Fruit fly (Drosophila melanogaster) whole organism, embryonic: ENCODE measurements around the gene CG7276.

ENCODE experiments used
- Adf1 ChIP-seq: fragments of 200-800 bp; sonication (Bioruptor generic); IDR thresholded peaks from 2 replicates; pipeline ENCODE4 v1.3.6; 2022; ENCODE audit warnings: missing biosample characterization, missing genetic modification characterization
- CG10147 ChIP-seq: fragments of 200-800 bp; sonication (Bioruptor generic); optimal IDR thresholded peaks from 2 replicates; lab custom pipeline; 2019; ENCODE audit warnings: missing biosample characterization, mild to moderate bottlenecking, missing genetic modification characterization, moderate library complexity
- CG10959 ChIP-seq: fragments of 200-800 bp; sonication (Bioruptor generic); IDR thresholded peaks from 2 replicates; pipeline ENCODE4 v1.3.6; 2022; ENCODE audit warnings: missing biosample characterization, missing genetic modification characterization
- CG11504 ChIP-seq: fragments of 200-800 bp; sonication (Bioruptor generic); optimal IDR thresholded peaks from 3 replicates; lab custom pipeline; 2019; ENCODE audit warnings: missing biosample characterization, mild to moderate bottlenecking, missing genetic modification characterization, moderate library complexity
- CG11695 ChIP-seq: fragments of 200-800 bp; sonication (Bioruptor generic); IDR thresholded peaks from 3 replicates; pipeline ENCODE4 v1.3.6; 2022; ENCODE audit warnings: missing biosample characterization, missing genetic modification characterization
- CG13287 ChIP-seq: fragments of 200-800 bp; sonication (Bioruptor generic); IDR thresholded peaks from 2 replicates; pipeline ENCODE4 v1.3.6; 2022; ENCODE audit warnings: missing biosample characterization, missing genetic modification characterization; ENCODE audit not compliant: partially characterized antibody
- CG3065 ChIP-seq: fragments of 200-800 bp; sonication (Bioruptor generic); optimal IDR thresholded peaks from 2 replicates; lab custom pipeline; 2016; ENCODE audit warnings: missing biosample characterization, missing genetic modification characterization
- CG31224 ChIP-seq: fragments of 200-800 bp; sonication (Bioruptor generic); IDR thresholded peaks from 2 replicates; pipeline ENCODE4 v1.3.6; 2022; ENCODE audit warnings: missing biosample characterization, missing genetic modification characterization
- CG34376 ChIP-seq: fragments of 200-800 bp; sonication (Bioruptor generic); optimal IDR thresholded peaks from 2 replicates; lab custom pipeline; 2018; ENCODE audit warnings: missing biosample characterization, mild to moderate bottlenecking, missing genetic modification characterization
- CG8359 ChIP-seq: fragments of 200-800 bp; sonication (Bioruptor generic); optimal IDR thresholded peaks from 2 replicates; lab custom pipeline; 2017; ENCODE audit warnings: missing biosample characterization, mild to moderate bottlenecking, missing genetic modification characterization, borderline replicate concordance
- CG8388 ChIP-seq: fragments of 200-800 bp; sonication (Bioruptor generic); optimal IDR thresholded peaks from 2 replicates; lab custom pipeline; 2019; ENCODE audit warnings: missing biosample characterization, mild to moderate bottlenecking, missing genetic modification characterization, moderate library complexity
- CG8944 ChIP-seq: fragments of 200-800 bp; sonication (Bioruptor generic); optimal IDR thresholded peaks from 3 replicates; lab custom pipeline; 2016; ENCODE audit warnings: missing biosample characterization, missing genetic modification characterization
- D ChIP-seq, 2 experiments: fragments of 200-800 bp in 1 of 2; fragments of >200 bp in 1 of 2; sonication (Bioruptor generic) in 1 of 2; optimal IDR thresholded peaks; 2 replicates in 1 of 2; 3 replicates in 1 of 2; lab custom pipeline; 2017; ENCODE audit warnings: mild to moderate bottlenecking in 1 of 2, missing biosample characterization in 1 of 2, missing genetic modification characterization in 1 of 2, missing genetic modification reagents in 1 of 2
- Fer2 ChIP-seq: fragments of 200-800 bp; sonication (Bioruptor generic); optimal IDR thresholded peaks from 2 replicates; lab custom pipeline; 2018; ENCODE audit warnings: missing biosample characterization, mild to moderate bottlenecking, missing genetic modification characterization, moderate library complexity
- Fer3 ChIP-seq: fragments of 200-800 bp; sonication (Bioruptor generic); optimal IDR thresholded peaks from 2 replicates; lab custom pipeline; 2018; ENCODE audit warnings: missing biosample characterization, mild to moderate bottlenecking, missing genetic modification characterization, moderate library complexity
- GATAe ChIP-seq: fragments of 200-800 bp; sonication (Bioruptor generic); conservative IDR thresholded peaks from 2 replicates; pipeline ENCODE4 v1.3.6; 2022; ENCODE audit warnings: missing biosample characterization, missing genetic modification characterization
- Hand ChIP-seq: fragments of 200-800 bp; sonication (Bioruptor generic); optimal IDR thresholded peaks from 2 replicates; lab custom pipeline; 2017; ENCODE audit warnings: mild to moderate bottlenecking, missing biosample characterization, missing genetic modification reagents, missing genetic modification characterization
- Hmx ChIP-seq: fragments of 200-800 bp; sonication (Bioruptor generic); optimal IDR thresholded peaks from 2 replicates; lab custom pipeline; 2016; ENCODE audit warnings: missing biosample characterization, missing genetic modification characterization
- Hsf ChIP-seq: fragments of 200-800 bp; sonication (Bioruptor generic); optimal IDR thresholded peaks from 3 replicates; lab custom pipeline; 2016; ENCODE audit warnings: missing biosample characterization, missing genetic modification characterization
- MTF-1 ChIP-seq: fragments of 200-800 bp; sonication (Bioruptor generic); optimal IDR thresholded peaks from 2 replicates; lab custom pipeline; 2018; ENCODE audit warnings: missing biosample characterization, mild to moderate bottlenecking, missing genetic modification characterization, borderline replicate concordance
- Mes4 ChIP-seq: fragments of 200-800 bp; sonication (Bioruptor generic); optimal IDR thresholded peaks from 2 replicates; lab custom pipeline; 2016; ENCODE audit warnings: missing biosample characterization, missing genetic modification characterization
- NC2β ChIP-seq: fragments of 200-800 bp; sonication (Bioruptor generic); optimal IDR thresholded peaks from 2 replicates; lab custom pipeline; 2016; ENCODE audit warnings: missing biosample characterization, missing genetic modification characterization
- Ptx1 ChIP-seq: fragments of 200-800 bp; sonication (Bioruptor generic); IDR thresholded peaks from 2 replicates; pipeline ENCODE4 v1.3.6; 2022; ENCODE audit warnings: missing biosample characterization, missing genetic modification characterization
- Sry-δ ChIP-seq: fragments of 200-800 bp; sonication (Bioruptor generic); optimal IDR thresholded peaks from 2 replicates; lab custom pipeline; 2016; ENCODE audit warnings: missing biosample characterization, missing genetic modification characterization
- YL-1 ChIP-seq: fragments of 200-800 bp; sonication (Bioruptor generic); optimal IDR thresholded peaks from 3 replicates; lab custom pipeline; 2017; ENCODE audit warnings: missing biosample characterization, mild to moderate bottlenecking, missing genetic modification characterization
- abd-A ChIP-seq: fragments of 200-800 bp; sonication (Bioruptor generic); optimal IDR thresholded peaks from 3 replicates; lab custom pipeline; 2019; ENCODE audit warnings: missing biosample characterization, mild to moderate bottlenecking, missing genetic modification characterization, moderate library complexity
- ac ChIP-seq: fragments of 200-800 bp; sonication (Bioruptor generic); optimal IDR thresholded peaks from 3 replicates; lab custom pipeline; 2017; ENCODE audit warnings: missing biosample characterization, mild to moderate bottlenecking, missing genetic modification characterization
- ato ChIP-seq: fragments of 200-800 bp; sonication (Bioruptor generic); IDR thresholded peaks from 2 replicates; pipeline ENCODE4 v1.3.6; 2022; ENCODE audit warnings: missing biosample characterization, missing genetic modification characterization; ENCODE audit not compliant: partially characterized antibody
- bigmax ChIP-seq: fragments of 200-800 bp; sonication (Bioruptor generic); optimal IDR thresholded peaks from 2 replicates; lab custom pipeline; 2018; ENCODE audit warnings: missing biosample characterization, mild to moderate bottlenecking, missing genetic modification characterization
- ci ChIP-seq: fragments of 200-800 bp; sonication (Bioruptor generic); IDR thresholded peaks from 3 replicates; pipeline ENCODE4 v1.3.6; 2022; ENCODE audit warnings: missing biosample characterization, missing genetic modification characterization
- dmrt99B ChIP-seq: fragments of 200-800 bp; sonication (Bioruptor generic); optimal IDR thresholded peaks from 2 replicates; lab custom pipeline; 2018; ENCODE audit warnings: missing biosample characterization, mild to moderate bottlenecking, missing genetic modification characterization, moderate library complexity
- gce ChIP-seq: fragments of 200-800 bp; sonication (Bioruptor generic); IDR thresholded peaks from 3 replicates; pipeline ENCODE4 v1.3.6; 2022; ENCODE audit warnings: missing biosample characterization, missing genetic modification characterization
- hkb ChIP-seq, 2 experiments: fragments of 200-800 bp in 1 of 2; fragments of >200 bp in 1 of 2; sonication (Bioruptor generic) in 1 of 2; IDR thresholded peaks in 1 of 2; optimal IDR thresholded peaks in 1 of 2; 2 replicates each; pipeline versions ENCODE4 v1.3.6 to Lab custom; 2017 to 2022; ENCODE audit warnings: missing biosample characterization in 1 of 2, missing genetic modification characterization in 1 of 2
- ind ChIP-seq: fragments of 200-800 bp; sonication (Bioruptor generic); optimal IDR thresholded peaks from 3 replicates; lab custom pipeline; 2016; ENCODE audit warnings: missing biosample characterization, missing genetic modification characterization
- jigr1 ChIP-seq: fragments of 200-800 bp; sonication (Bioruptor generic); IDR thresholded peaks from 3 replicates; pipeline ENCODE4 v1.3.6; 2022; ENCODE audit warnings: missing biosample characterization, missing genetic modification characterization
- knrl ChIP-seq: fragments of 200-800 bp; sonication (Bioruptor generic); IDR thresholded peaks from 3 replicates; pipeline ENCODE4 v1.3.6; 2022; ENCODE audit warnings: missing biosample characterization, missing genetic modification characterization; ENCODE audit not compliant: partially characterized antibody
- lov ChIP-seq, 2 experiments: fragments of 200-800 bp in 1 of 2; fragments of >200 bp in 1 of 2; sonication (Bioruptor generic) in 1 of 2; IDR thresholded peaks in 1 of 2; optimal IDR thresholded peaks in 1 of 2; 2 replicates in 1 of 2; 3 replicates in 1 of 2; pipeline versions ENCODE4 v1.3.6 to Lab custom; 2017 to 2022; ENCODE audit warnings: missing biosample characterization in 1 of 2, missing genetic modification characterization in 1 of 2
- nau ChIP-seq: fragments of 200-800 bp; sonication (Bioruptor generic); optimal IDR thresholded peaks from 3 replicates; lab custom pipeline; 2017; ENCODE audit warnings: missing biosample characterization, mild to moderate bottlenecking, missing genetic modification characterization, missing genetic modification reagents
- nmo ChIP-seq: fragments of 200-800 bp; sonication (Bioruptor generic); optimal IDR thresholded peaks from 2 replicates; lab custom pipeline; 2018; ENCODE audit warnings: missing biosample characterization, mild to moderate bottlenecking, missing genetic modification characterization, moderate library complexity
- pum ChIP-seq: fragments of 200-800 bp; sonication (Bioruptor generic); optimal IDR thresholded peaks from 2 replicates; lab custom pipeline; 2016; ENCODE audit warnings: missing biosample characterization, missing genetic modification characterization
- rib ChIP-seq: fragments of 200-800 bp; sonication (Bioruptor generic); IDR thresholded peaks from 2 replicates; pipeline ENCODE4 v1.3.6; 2022; ENCODE audit warnings: missing biosample characterization, missing genetic modification characterization
- ro ChIP-seq: fragments of 200-800 bp; sonication (Bioruptor generic); IDR thresholded peaks from 2 replicates; pipeline ENCODE4 v1.3.6; 2022; ENCODE audit warnings: missing biosample characterization, missing genetic modification characterization
- scrt ChIP-seq: fragments of 200-800 bp; sonication (Bioruptor generic); optimal IDR thresholded peaks from 2 replicates; lab custom pipeline; 2018; ENCODE audit warnings: missing biosample characterization, mild to moderate bottlenecking, missing genetic modification characterization, moderate library complexity
- sens ChIP-seq: fragments of 200-800 bp; sonication (Bioruptor generic); peaks from one replicate; lab custom pipeline; 2016; ENCODE audit warnings: missing biosample characterization, missing genetic modification characterization
- slp2 ChIP-seq: fragments of 200-800 bp; sonication (Bioruptor generic); optimal IDR thresholded peaks from 2 replicates; lab custom pipeline; 2016; ENCODE audit warnings: missing biosample characterization, missing genetic modification characterization
- trh ChIP-seq: fragments of 200-800 bp; sonication (Bioruptor generic); optimal IDR thresholded peaks from 2 replicates; lab custom pipeline; 2016; ENCODE audit warnings: missing biosample characterization, missing genetic modification characterization
- twi ChIP-seq: fragments of 200-800 bp; optimal IDR thresholded peaks from 2 replicates; lab custom pipeline; 2019; ENCODE audit warnings: missing biosample characterization, mild to moderate bottlenecking, missing genetic modification characterization, moderate library complexity
- zen2 ChIP-seq: fragments of 200-800 bp; sonication (Bioruptor generic); IDR thresholded peaks from 3 replicates; pipeline ENCODE4 v1.3.6; 2022; ENCODE audit warnings: missing biosample characterization, missing genetic modification characterization; ENCODE audit not compliant: partially characterized antibody

The CG7276 gene

DNA sequence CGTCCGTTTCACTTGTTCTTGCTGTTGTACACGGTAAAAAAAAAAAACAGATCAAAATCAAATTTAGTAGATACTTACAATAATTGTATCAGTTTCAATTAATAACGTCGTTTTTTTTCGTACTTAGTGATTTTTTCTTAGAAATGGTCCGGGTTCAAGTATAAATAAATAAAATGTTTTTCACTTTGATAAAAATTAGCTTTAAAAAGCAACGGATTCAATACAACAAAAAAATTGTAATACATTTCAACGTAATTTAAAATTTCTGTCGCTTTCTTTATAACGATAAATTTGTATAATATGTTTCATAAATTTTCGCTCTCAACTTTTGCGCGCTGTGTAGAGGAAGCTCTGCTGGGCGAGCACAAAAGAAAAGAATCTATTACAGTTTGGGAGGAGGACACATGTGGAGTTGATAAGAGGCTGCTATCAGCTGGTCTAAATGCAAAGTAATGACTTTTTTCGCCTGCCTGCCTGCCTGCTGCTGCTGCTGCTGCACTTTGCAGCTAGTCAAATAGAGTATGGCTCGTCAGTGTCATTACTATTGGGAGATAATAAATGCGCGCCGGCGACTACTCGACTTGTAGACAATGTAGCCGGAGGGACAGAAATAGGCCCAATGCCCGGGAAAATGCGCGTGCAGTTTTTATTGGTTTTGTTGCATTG, 40.0 kb downstream of the CG7276 start (continued):
- TF ChIP-seq Hand (GFP tag; lab: Kevin White, UChicago) (peak; percentile 5), gce (GFP tag; lab: Robert Waterston, UW) (peak; percentile 35; the same call in 1 of the 3 replicates), CG8359 (GFP tag; lab: Kevin White, UChicago) (peak; percentile 41), CG8388 (GFP tag; lab: Kevin White, UChicago) (peak; percentile 77), D (optimal IDR thresholded peaks at IDR 0.05; lab: Kevin White, UChicago) (no peak), D (GFP tag; optimal IDR thresholded peaks at IDR 0.05; lab: Kevin White, UChicago) (peak; percentile 64), Adf1 (GFP tag; lab: Robert Waterston, UW) (no peak), Ptx1 (GFP tag; lab: Robert Waterston, UW) (peak; percentile 73), ind (GFP tag; lab: Kevin White, UChicago) (peak; percentile 64), ci (GFP tag; lab: Robert Waterston, UW) (no peak), MTF-1 (GFP tag; lab: Kevin White, UChicago) (no peak), YL-1 (GFP tag; lab: Kevin White, UChicago) (no peak), CG11504 (peak; percentile 85), trh (GFP tag; lab: Kevin White, UChicago) (peak; percentile 63), ato (GFP tag; lab: Robert Waterston, UW) (no peak), hkb (optimal IDR thresholded peaks at IDR 0.05; lab: Kevin White, UChicago) (no peak), hkb (GFP tag; IDR thresholded peaks at IDR 0.05; lab: Robert Waterston, UW) (0 out of 2 replicates have a peak, but pooled peaks have one; percentile 54), Hsf (GFP tag; lab: Kevin White, UChicago) (peak; percentile 67), Fer2 (tag; lab: Kevin White, UChicago) (no peak), rib (GFP tag; lab: Robert Waterston, UW) (no peak), CG8944 (GFP tag; lab: Kevin White, UChicago) (peak; percentile 11), Sry-δ (peak; percentile 9), CG3065 (GFP tag; lab: Kevin White, UChicago) (no peak), CG11695 (GFP tag; lab: Robert Waterston, UW) (peak; percentile 73; the same call in 2 of the 3 replicates), CG31224 (GFP tag; lab: Robert Waterston, UW) (no peak), bigmax (GFP tag; lab: Kevin White, UChicago) (no peak), lov (optimal IDR thresholded peaks at IDR 0.05; lab: Kevin White, UChicago) (no peak), lov (GFP tag; IDR thresholded peaks at IDR 0.05; lab: Robert Waterston, UW) (no peak), twi (tag; lab: Kevin White, UChicago) (peak; percentile 16), knrl (GFP tag; lab: Robert Waterston, UW) (no peak), nau (GFP tag; lab: Kevin White, UChicago) (peak; percentile 64), zen2 (no peak), NC2β (no peak), CG34376 (GFP tag; lab: Kevin White, UChicago) (no peak), CG13287 (GFP tag; lab: Robert Waterston, UW) (no peak), pum (peak; percentile 46), scrt (GFP tag; lab: Kevin White, UChicago) (peak; percentile 49), abd-A (tag; lab: Kevin White, UChicago) (no peak), sens (GFP tag; lab: Kevin White, UChicago) (peak; percentile 96), ro (GFP tag; lab: Robert Waterston, UW) (no peak), Fer3 (tag; lab: Kevin White, UChicago) (peak; percentile 54), CG10959 (GFP tag; lab: Robert Waterston, UW) (no peak), GATAe (GFP tag; lab: Robert Waterston, UW) (no peak), dmrt99B (tag; lab: Kevin White, UChicago) (peak; percentile 82), CG10147 (GFP tag; lab: Kevin White, UChicago) (peak; percentile 28), jigr1 (GFP tag; lab: Robert Waterston, UW) (no peak), Hmx (GFP tag; lab: Kevin White, UChicago) (peak; percentile 49), slp2 (GFP tag; lab: Kevin White, UChicago) (peak; percentile 32), nmo (GFP tag; lab: Kevin White, UChicago) (peak; percentile 88), ac (GFP tag; lab: Kevin White, UChicago) (no peak), Mes4 (GFP tag; lab: Kevin White, UChicago) (peak; percentile 2)
